Fruit fly (Drosophila melanogaster) whole organism, embryonic: ENCODE data around the gene Ras85D.

Experiments
- CG10209 ChIP-seq: fragments of 200-800 bp; sonication (Bioruptor generic); optimal IDR thresholded peaks from 3 replicates; lab custom pipeline; 2017; ENCODE audit warnings: missing biosample characterization, mild to moderate bottlenecking, missing genetic modification characterization, missing genetic modification reagents
- CG10274 ChIP-seq: fragments of 200-800 bp; sonication (Bioruptor generic); optimal IDR thresholded peaks from 3 replicates; lab custom pipeline; 2017; ENCODE audit warnings: missing biosample characterization, mild to moderate bottlenecking, missing genetic modification characterization
- CG10321 ChIP-seq: fragments of 200-800 bp; sonication (Bioruptor generic); IDR thresholded peaks from 2 replicates; pipeline ENCODE4 v1.3.6; 2022; ENCODE audit warnings: missing biosample characterization, missing genetic modification characterization
- CG10565 ChIP-seq: fragments of 200-800 bp; sonication (Bioruptor generic); optimal IDR thresholded peaks from 3 replicates; lab custom pipeline; 2016; ENCODE audit warnings: missing biosample characterization, mild to moderate bottlenecking, missing genetic modification characterization
- CG11696 ChIP-seq: fragments of 200-800 bp; sonication (Bioruptor generic); IDR thresholded peaks from 2 replicates; pipeline ENCODE4 v1.3.6; 2022; ENCODE audit warnings: missing biosample characterization, missing genetic modification characterization
- CG12299 ChIP-seq: fragments of 200-800 bp; sonication (Bioruptor generic); optimal IDR thresholded peaks from 2 replicates; lab custom pipeline; 2018; ENCODE audit warnings: missing biosample characterization, mild to moderate bottlenecking, missing genetic modification characterization
- CG1233 ChIP-seq: fragments of 200-800 bp; sonication (Bioruptor generic); optimal IDR thresholded peaks from 4 replicates; lab custom pipeline; 2018; ENCODE audit warnings: missing biosample characterization, mild to moderate bottlenecking, missing genetic modification characterization
- CG13775 ChIP-seq: fragments of 200-800 bp; sonication (Bioruptor generic); optimal IDR thresholded peaks from 3 replicates; lab custom pipeline; 2017; ENCODE audit warnings: missing biosample characterization, mild to moderate bottlenecking, missing genetic modification characterization
- CG14860 ChIP-seq: fragments of 200-800 bp; sonication (Bioruptor generic); IDR thresholded peaks from 3 replicates; pipeline ENCODE4 v1.3.6; 2022; ENCODE audit warnings: missing biosample characterization, missing genetic modification characterization; ENCODE audit not compliant: partially characterized antibody
- CG17359 ChIP-seq: fragments of 200-800 bp; sonication (Bioruptor generic); optimal IDR thresholded peaks from 3 replicates; lab custom pipeline; 2018; ENCODE audit warnings: missing biosample characterization, mild to moderate bottlenecking, missing genetic modification characterization, moderate library complexity
- CG2202 ChIP-seq: fragments of 200-800 bp; sonication (Bioruptor generic); optimal IDR thresholded peaks from 2 replicates; lab custom pipeline; 2018; ENCODE audit warnings: missing biosample characterization, mild to moderate bottlenecking, missing genetic modification characterization
- CG30403 ChIP-seq: fragments of 200-800 bp; sonication (Bioruptor generic); optimal IDR thresholded peaks from 3 replicates; lab custom pipeline; 2016; ENCODE audit warnings: missing biosample characterization, missing genetic modification characterization
- CG31388 ChIP-seq: fragments of 200-800 bp; sonication (Bioruptor generic); optimal IDR thresholded peaks from 2 replicates; lab custom pipeline; 2016; ENCODE audit warnings: missing biosample characterization, missing genetic modification characterization
- CG3995 ChIP-seq: fragments of 200-800 bp; sonication (Bioruptor generic); optimal IDR thresholded peaks from 3 replicates; lab custom pipeline; 2016; ENCODE audit warnings: missing biosample characterization, missing genetic modification characterization
- CG4404 ChIP-seq: fragments of 200-800 bp; sonication (Bioruptor generic); IDR thresholded peaks from 2 replicates; pipeline ENCODE4 v1.3.6; 2022; ENCODE audit warnings: missing biosample characterization, missing genetic modification characterization
- CG4617 ChIP-seq: fragments of 200-800 bp; sonication (Bioruptor generic); optimal IDR thresholded peaks from 3 replicates; lab custom pipeline; 2016; ENCODE audit warnings: missing biosample characterization, missing genetic modification characterization, borderline replicate concordance
- CG4707 ChIP-seq: fragments of 200-800 bp; sonication (Bioruptor generic); optimal IDR thresholded peaks from 2 replicates; lab custom pipeline; 2018; ENCODE audit warnings: missing biosample characterization, mild to moderate bottlenecking, missing genetic modification characterization, moderate library complexity
- CG6689 ChIP-seq: fragments of 200-800 bp; sonication (Bioruptor generic); IDR thresholded peaks from 2 replicates; pipeline ENCODE4 v1.3.6; 2022; ENCODE audit warnings: missing biosample characterization, missing genetic modification characterization
- CG7987 ChIP-seq: fragments of 200-800 bp; sonication (Bioruptor generic); optimal IDR thresholded peaks from 2 replicates; lab custom pipeline; 2018; ENCODE audit warnings: missing biosample characterization, mild to moderate bottlenecking, missing genetic modification characterization, moderate library complexity
- CG9817 ChIP-seq: fragments of 200-800 bp; sonication (Bioruptor generic); optimal IDR thresholded peaks from 2 replicates; lab custom pipeline; 2018; ENCODE audit warnings: missing biosample characterization, mild to moderate bottlenecking, missing genetic modification characterization, moderate library complexity
- Dip3 ChIP-seq: fragments of 200-800 bp; sonication (Bioruptor generic); optimal IDR thresholded peaks from 3 replicates; lab custom pipeline; 2016; ENCODE audit warnings: missing biosample characterization, missing genetic modification characterization
- E2f1 ChIP-seq: fragments of 200-800 bp; sonication (Bioruptor generic); IDR thresholded peaks from 2 replicates; pipeline ENCODE4 v1.3.6; 2022; ENCODE audit warnings: missing biosample characterization, missing genetic modification characterization
- MBD-R2 ChIP-seq: fragments of 200-800 bp; sonication (Bioruptor generic); IDR thresholded peaks from 2 replicates; pipeline ENCODE4 v1.3.6; 2022; ENCODE audit warnings: missing biosample characterization, missing genetic modification characterization
- Sox100B ChIP-seq: fragments of 200-800 bp; sonication (Bioruptor generic); optimal IDR thresholded peaks from 3 replicates; lab custom pipeline; 2018; ENCODE audit warnings: missing biosample characterization, mild to moderate bottlenecking, missing genetic modification characterization
- Tbp ChIP-seq: fragments of >200 bp; optimal IDR thresholded peaks from 2 replicates; lab custom pipeline; 2018; ENCODE audit warnings: missing biosample characterization, missing genetic modification characterization
- al ChIP-seq: fragments of 200-800 bp; sonication (Bioruptor generic); IDR thresholded peaks from 2 replicates; pipeline ENCODE4 v1.3.6; 2022; ENCODE audit warnings: missing biosample characterization, missing genetic modification characterization
- ap ChIP-seq: fragments of 200-800 bp; sonication (Bioruptor generic); IDR thresholded peaks from 2 replicates; pipeline ENCODE4 v1.3.6; 2022; ENCODE audit warnings: missing biosample characterization, missing genetic modification characterization
- bowl ChIP-seq: fragments of 200-800 bp; sonication (Bioruptor generic); IDR thresholded peaks from 2 replicates; pipeline ENCODE4 v1.3.6; 2022; ENCODE audit warnings: missing biosample characterization, missing genetic modification characterization
- cad ChIP-seq: fragments of >200 bp; optimal IDR thresholded peaks from 2 replicates; lab custom pipeline; 2017; ENCODE audit warnings: missing biosample characterization, missing genetic modification characterization
- caup ChIP-seq: fragments of 200-800 bp; sonication (Bioruptor generic); optimal IDR thresholded peaks from 3 replicates; lab custom pipeline; 2017; ENCODE audit warnings: missing biosample characterization, mild to moderate bottlenecking, missing genetic modification characterization, moderate library complexity; ENCODE audit not compliant: severe bottlenecking
- chm ChIP-seq: fragments of 200-800 bp; sonication (Bioruptor generic); IDR thresholded peaks from 2 replicates; pipeline ENCODE4 v1.3.6; 2022; ENCODE audit warnings: missing biosample characterization, missing genetic modification characterization
- ci ChIP-seq: fragments of 200-800 bp; sonication (Bioruptor generic); IDR thresholded peaks from 3 replicates; pipeline ENCODE4 v1.3.6; 2022; ENCODE audit warnings: missing biosample characterization, missing genetic modification characterization
- corto ChIP-seq: fragments of 200-800 bp; sonication (Bioruptor generic); optimal IDR thresholded peaks from 2 replicates; lab custom pipeline; 2016; ENCODE audit warnings: missing biosample characterization, mild to moderate bottlenecking, missing genetic modification characterization, moderate library complexity
- cwo ChIP-seq: fragments of 200-800 bp; sonication (Bioruptor generic); optimal IDR thresholded peaks from 3 replicates; lab custom pipeline; 2017; ENCODE audit warnings: missing biosample characterization, missing genetic modification characterization, mild to moderate bottlenecking, moderate library complexity, missing genetic modification reagents
- fd3F ChIP-seq: fragments of 200-800 bp; sonication (Bioruptor generic); optimal IDR thresholded peaks from 2 replicates; lab custom pipeline; 2018; ENCODE audit warnings: missing biosample characterization, mild to moderate bottlenecking, missing genetic modification characterization, moderate library complexity
- hb ChIP-seq: fragments of 200-800 bp; sonication (Bioruptor generic); IDR thresholded peaks from 3 replicates; pipeline ENCODE4 v1.3.6; 2022; ENCODE audit warnings: missing biosample characterization, missing genetic modification characterization; ENCODE audit not compliant: partially characterized antibody
- ind ChIP-seq: fragments of 200-800 bp; sonication (Bioruptor generic); optimal IDR thresholded peaks from 3 replicates; lab custom pipeline; 2016; ENCODE audit warnings: missing biosample characterization, missing genetic modification characterization
- lola ChIP-seq, 3 experiments: fragments of >200 bp in 2 of 3; fragments of 200-800 bp in 1 of 3; sonication (Bioruptor generic) in 1 of 3; optimal IDR thresholded peaks; 2 replicates each; lab custom pipeline; 2017 to 2019; ENCODE audit warnings: missing biosample characterization in 3 of 3, missing genetic modification characterization in 3 of 3, mild to moderate bottlenecking in 1 of 3, moderate library complexity in 1 of 3
- nerfin-1 ChIP-seq: fragments of 200-800 bp; sonication (Bioruptor generic); optimal IDR thresholded peaks from 3 replicates; lab custom pipeline; 2019; ENCODE audit warnings: missing biosample characterization, mild to moderate bottlenecking, missing genetic modification characterization, moderate library complexity
- nom ChIP-seq: fragments of 200-800 bp; sonication (Bioruptor generic); optimal IDR thresholded peaks from 2 replicates; lab custom pipeline; 2017; ENCODE audit warnings: missing biosample characterization, missing genetic modification characterization, mild to moderate bottlenecking, moderate library complexity, missing genetic modification reagents
- p53 ChIP-seq: fragments of 200-800 bp; sonication (Bioruptor generic); optimal IDR thresholded peaks from 2 replicates; lab custom pipeline; 2016; ENCODE audit warnings: missing biosample characterization, missing genetic modification characterization
- pho ChIP-seq: fragments of 200-800 bp; sonication (Bioruptor generic); optimal IDR thresholded peaks from 2 replicates; lab custom pipeline; 2016; ENCODE audit warnings: missing biosample characterization, missing genetic modification characterization
- pros ChIP-seq: fragments of 200-800 bp; sonication (Bioruptor generic); optimal IDR thresholded peaks from 3 replicates; lab custom pipeline; 2019; ENCODE audit warnings: missing biosample characterization, mild to moderate bottlenecking, missing genetic modification characterization, moderate library complexity
- repo ChIP-seq: fragments of 200-800 bp; sonication (Bioruptor generic); optimal IDR thresholded peaks from 2 replicates; lab custom pipeline; 2016; ENCODE audit warnings: missing biosample characterization, missing genetic modification characterization
- ro ChIP-seq: fragments of 200-800 bp; sonication (Bioruptor generic); IDR thresholded peaks from 2 replicates; pipeline ENCODE4 v1.3.6; 2022; ENCODE audit warnings: missing biosample characterization, missing genetic modification characterization
- run ChIP-seq: fragments of 200-800 bp; sonication (Bioruptor generic); optimal IDR thresholded peaks from 3 replicates; lab custom pipeline; 2018; ENCODE audit warnings: missing biosample characterization, mild to moderate bottlenecking, missing genetic modification characterization
- slou ChIP-seq: fragments of 200-800 bp; sonication (Bioruptor generic); optimal IDR thresholded peaks from 3 replicates; lab custom pipeline; 2016; ENCODE audit warnings: missing biosample characterization, missing genetic modification characterization
- tup ChIP-seq: fragments of 200-800 bp; sonication (Bioruptor generic); optimal IDR thresholded peaks from 2 replicates; lab custom pipeline; 2016; ENCODE audit warnings: missing biosample characterization, mild to moderate bottlenecking, missing genetic modification characterization, moderate library complexity
- unpg ChIP-seq: fragments of 200-800 bp; sonication (Bioruptor generic); optimal IDR thresholded peaks from 3 replicates; lab custom pipeline; 2018; ENCODE audit warnings: missing biosample characterization, mild to moderate bottlenecking, missing genetic modification characterization, moderate library complexity
- zen2 ChIP-seq: fragments of 200-800 bp; sonication (Bioruptor generic); IDR thresholded peaks from 3 replicates; pipeline ENCODE4 v1.3.6; 2022; ENCODE audit warnings: missing biosample characterization, missing genetic modification characterization; ENCODE audit not compliant: partially characterized antibody

Ras85D gene

DNA sequence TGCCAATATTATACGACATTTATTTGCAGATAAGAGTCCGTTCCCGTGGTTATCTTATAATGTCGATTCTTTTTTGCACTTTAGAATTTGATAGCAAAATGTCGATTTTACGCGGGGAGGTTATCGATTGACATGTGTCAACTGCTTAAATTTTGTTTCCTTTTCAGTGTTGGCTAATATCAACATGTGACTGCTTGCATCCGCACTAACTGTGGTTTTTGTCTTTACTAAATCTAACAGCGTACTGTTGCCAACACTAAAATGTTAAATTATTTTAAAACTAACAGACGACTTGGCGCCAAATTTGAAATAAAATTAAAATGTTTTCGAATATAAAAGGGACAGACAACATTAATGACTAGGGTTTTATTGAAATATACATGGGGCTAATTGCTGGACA, 16.1 kb downstream of the Ras85D start (continued):
- TF ChIP-seq repo (GFP tag; lab: Kevin White, UChicago) (peak; percentile 38), cwo (GFP tag; lab: Kevin White, UChicago) (peak; percentile 42), run (tag; lab: Kevin White, UChicago) (peak; percentile 9), p53 (peak; percentile 87), Tbp (GFP tag; lab: Kevin White, UChicago) (no peak), zen2 (GFP tag; lab: Robert Waterston, UW) (no peak; the same call in 2 of the 3 replicates), lola (GFP tag; optimal IDR thresholded peaks at IDR 0.05; lab: Kevin White, UChicago) (peak in 1 of 3 experiments; percentile 27), CG3995 (peak; percentile 59), CG2202 (tag; lab: Kevin White, UChicago) (no peak), ci (GFP tag; lab: Robert Waterston, UW) (peak; percentile 85), hb (GFP tag; lab: Robert Waterston, UW) (no peak), Dip3 (peak; percentile 78), CG10209 (GFP tag; lab: Kevin White, UChicago) (peak; percentile 61), fd3F (peak; percentile 58), CG4707 (no peak), nerfin-1 (tag; lab: Kevin White, UChicago) (peak; percentile 50), CG4617 (GFP tag; lab: Kevin White, UChicago) (no peak), tup (GFP tag; lab: Kevin White, UChicago) (no peak), chm (GFP tag; lab: Robert Waterston, UW) (peak; percentile 33; the same call in 1 of the 2 replicates), CG4404 (peak; percentile 26; the same call in 1 of the 2 replicates), corto (no peak), al (peak; percentile 67), nom (GFP tag; lab: Kevin White, UChicago) (peak; percentile 20), cad (GFP tag; lab: Kevin White, UChicago) (no peak), caup (GFP tag; lab: Kevin White, UChicago) (peak; percentile 74), CG30403 (peak; percentile 80), ap (GFP tag; lab: Robert Waterston, UW) (no peak), CG7987 (peak; percentile 59), bowl (GFP tag; lab: Robert Waterston, UW) (no peak), CG13775 (GFP tag; lab: Kevin White, UChicago) (peak; percentile 89), E2f1 (peak; percentile 40; the same call in 1 of the 2 replicates), CG12299 (tag; lab: Kevin White, UChicago) (peak; percentile 17), MBD-R2 (peak; percentile 36), CG10321 (GFP tag; lab: Robert Waterston, UW) (no peak), CG6689 (GFP tag; lab: Robert Waterston, UW) (no peak), ro (GFP tag; lab: Robert Waterston, UW) (no peak), CG31388 (GFP tag; lab: Kevin White, UChicago) (no peak), CG17359 (peak; percentile 64), CG11696 (GFP tag; lab: Robert Waterston, UW) (no peak), pros (GFP tag; lab: Kevin White, UChicago) (no peak), CG14860 (peak; percentile 61; the same call in 1 of the 3 replicates), unpg (GFP tag; lab: Kevin White, UChicago) (peak; percentile 62), CG9817 (tag; lab: Kevin White, UChicago) (peak; percentile 91), ind (GFP tag; lab: Kevin White, UChicago) (peak; percentile 75), Sox100B (GFP tag; lab: Kevin White, UChicago) (no peak), pho (GFP tag; lab: Kevin White, UChicago) (peak; percentile 85), CG1233 (GFP tag; lab: Kevin White, UChicago) (peak; percentile 80), CG10565 (no peak), slou (peak; percentile 76), CG10274 (GFP tag; lab: Kevin White, UChicago) (no peak)
